Fruit fly (Drosophila melanogaster): Measurements from ENCODE around the gene CG34132.

Gene CG34132

DNA sequence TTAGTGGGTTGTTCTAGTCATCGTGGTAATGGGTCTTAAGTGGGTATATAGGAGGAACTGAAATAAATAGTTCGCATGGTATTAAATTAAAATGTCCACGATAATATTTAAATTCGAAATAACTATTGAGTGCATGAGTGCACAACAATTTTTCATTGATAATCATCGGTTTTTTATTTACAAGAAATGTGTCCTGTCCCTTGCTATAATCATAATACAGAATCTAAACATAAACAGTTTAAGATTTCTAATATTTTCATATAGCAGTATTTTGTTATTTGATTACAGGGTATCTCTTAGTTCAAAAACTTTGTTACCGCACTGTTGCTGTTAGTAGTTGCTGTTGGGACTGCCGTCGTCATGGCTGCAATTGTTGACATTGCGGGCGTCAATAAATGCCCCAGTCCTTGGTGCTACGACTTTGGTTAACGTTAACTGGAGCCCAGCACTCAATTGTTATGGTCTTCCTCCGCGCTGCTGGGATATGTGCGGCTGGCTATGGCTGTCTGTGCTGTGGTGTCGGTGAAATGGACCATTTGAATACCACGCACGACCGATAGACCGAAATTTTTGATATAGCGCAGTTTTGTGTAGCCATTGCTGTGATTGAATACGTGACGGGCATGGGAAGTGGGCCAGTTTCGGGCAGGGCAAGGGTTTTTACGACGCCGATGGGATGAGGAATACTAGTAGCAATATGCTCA is 13.3 kb upstream of the CG34132 start (continued):
- TF ChIP-seq nau (GFP tag; optimal IDR thresholded peaks at IDR 0.05) (peak; percentile 59), zen (tag; optimal IDR thresholded peaks at IDR 0.05) (no peak), Oli (tag; optimal IDR thresholded peaks at IDR 0.05) (peak; percentile 70), CG13624 (GFP tag; optimal IDR thresholded peaks at IDR 0.05) (peak; percentile 34), zfh1 (GFP tag; IDR thresholded peaks at IDR 0.05) (no peak), unc-4 (GFP tag; IDR thresholded peaks at IDR 0.05; ENCODE audit: partially characterized antibody) (no peak), Neu2 (GFP tag; optimal IDR thresholded peaks at IDR 0.05; ENCODE audit: borderline replicate concordance) (no peak), CG6175 (GFP tag; IDR thresholded peaks at IDR 0.05) (no peak), toy (GFP tag; IDR thresholded peaks at IDR 0.05) (no peak), tx (GFP tag; optimal IDR thresholded peaks at IDR 0.05) (no peak), schlank (tag; optimal IDR thresholded peaks at IDR 0.05) (no peak), Dbx (GFP tag; IDR thresholded peaks at IDR 0.05) (no peak), Hmr (GFP tag; optimal IDR thresholded peaks at IDR 0.05) (peak; percentile 78), seq (GFP tag; IDR thresholded peaks at IDR 0.05) (peak; percentile 33; the same call in 1 of the 2 replicates), kah (GFP tag; optimal IDR thresholded peaks at IDR 0.05) (no peak), CG18764 (GFP tag; optimal IDR thresholded peaks at IDR 0.05) (no peak), CG17912 (GFP tag; optimal IDR thresholded peaks at IDR 0.05) (no peak), yki (optimal IDR thresholded peaks at IDR 0.05) (no peak), disco-r (GFP tag; optimal IDR thresholded peaks at IDR 0.05) (peak; percentile 20), HLH4C (GFP tag; IDR thresholded peaks at IDR 0.05; ENCODE audit: partially characterized antibody) (no peak), Lpt (GFP tag; optimal IDR thresholded peaks at IDR 0.05) (no peak), chif (GFP tag; optimal IDR thresholded peaks at IDR 0.05) (peak in 1 of 2 experiments; percentile 16), Eip74EF (GFP tag; optimal IDR thresholded peaks at IDR 0.05) (no peak), CG1529 (GFP tag; optimal IDR thresholded peaks at IDR 0.05) (no peak), Ptx1 (GFP tag; IDR thresholded peaks at IDR 0.05) (peak; percentile 57), CG7839 (tag; optimal IDR thresholded peaks at IDR 0.05) (peak; percentile 72), sqz (GFP tag; optimal IDR thresholded peaks at IDR 0.05) (no peak), CG17361 (GFP tag; IDR thresholded peaks at IDR 0.05) (peak; percentile 61; the same call in 2 of the 3 replicates), Rfx (GFP tag; IDR thresholded peaks at IDR 0.05) (peak; percentile 27; the same call in 1 of the 2 replicates), CG7786 (GFP tag; optimal IDR thresholded peaks at IDR 0.05) (peak; percentile 16), CG3995 (GFP tag; optimal IDR thresholded peaks at IDR 0.05) (no peak), sc (optimal IDR thresholded peaks at IDR 0.05) (no peak), sc (GFP tag; optimal IDR thresholded peaks at IDR 0.05) (no peak), Abd-B (GFP tag; optimal IDR thresholded peaks at IDR 0.05) (peak; percentile 39), az2 (GFP tag; optimal IDR thresholded peaks at IDR 0.05) (no peak), dmrt99B (tag; optimal IDR thresholded peaks at IDR 0.05) (peak; percentile 76), CG10209 (GFP tag; optimal IDR thresholded peaks at IDR 0.05) (peak; percentile 59), Optix (GFP tag; IDR thresholded peaks at IDR 0.05) (no peak), CG6254 (GFP tag; optimal IDR thresholded peaks at IDR 0.05) (no peak), Vsx1 (GFP tag; optimal IDR thresholded peaks at IDR 0.05) (no peak), D19A (tag; optimal IDR thresholded peaks at IDR 0.05) (peak; percentile 44), Hsf (GFP tag; optimal IDR thresholded peaks at IDR 0.05) (peak; percentile 25), D (optimal IDR thresholded peaks at IDR 0.05) (no peak), D (GFP tag; optimal IDR thresholded peaks at IDR 0.05) (peak; percentile 17), fu2 (GFP tag; optimal IDR thresholded peaks at IDR 0.05) (no peak), slbo (GFP tag; IDR thresholded peaks at IDR 0.05) (peak; percentile 63), grau (tag; optimal IDR thresholded peaks at IDR 0.05) (peak; percentile 77), CG15601 (tag; optimal IDR thresholded peaks at IDR 0.05) (no peak), MTF-1 (GFP tag; optimal IDR thresholded peaks at IDR 0.05; ENCODE audit: borderline replicate concordance) (no peak), NFAT (GFP tag; IDR thresholded peaks at IDR 0.05) (no peak)

All from whole organism, embryonic.